Worm (Caenorhabditis elegans): ENCODE measurements around the gene K04H4.5.

DNA sequence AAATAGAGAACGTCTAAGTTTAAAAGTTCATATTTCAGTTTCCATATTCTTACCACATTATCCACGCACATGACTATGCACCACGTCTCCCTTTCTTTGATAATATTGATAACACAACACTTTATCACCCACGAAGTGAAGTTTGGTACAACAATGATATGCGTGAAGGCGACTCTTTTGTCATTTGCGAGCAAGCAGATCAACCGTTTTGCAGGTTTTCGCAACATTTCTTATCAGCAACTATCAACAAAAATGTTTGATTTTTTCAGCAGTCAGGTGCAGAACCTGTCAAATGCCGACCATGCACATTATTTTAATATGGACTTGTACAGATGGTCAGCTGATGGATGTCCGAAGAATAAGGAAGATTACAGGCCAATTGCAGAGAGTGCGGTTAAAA is 32.6 kb upstream of the K04H4.5 start:
- no peak for TF ChIP-seq klf-2 (GFP tag; conservative IDR thresholded peaks at IDR 0.05)
- TF ChIP-seq flt-1 (GFP tag; IDR thresholded peaks at IDR 0.05): no peak
- TF ChIP-seq ref-1 (GFP tag; conservative IDR thresholded peaks at IDR 0.05): no peak
- TF ChIP-seq T22C8.4 (GFP tag; IDR thresholded peaks at IDR 0.05): no peak
- no peak for TF ChIP-seq ztf-29 (GFP tag; IDR thresholded peaks at IDR 0.05)
- TF ChIP-seq ztf-23 (GFP tag; IDR thresholded peaks at IDR 0.05): no peak
- TF ChIP-seq med-1 (GFP tag; optimal IDR thresholded peaks at IDR 0.05; ENCODE audit: insufficient read depth): no peak
- TF ChIP-seq cog-1 (tag; optimal IDR thresholded peaks at IDR 0.05): no peak

All from whole organism, midembryonic.